Worm (Caenorhabditis elegans): ENCODE results near the gene Y38C1AA.7.

Gene Y38C1AA.7

DNA sequence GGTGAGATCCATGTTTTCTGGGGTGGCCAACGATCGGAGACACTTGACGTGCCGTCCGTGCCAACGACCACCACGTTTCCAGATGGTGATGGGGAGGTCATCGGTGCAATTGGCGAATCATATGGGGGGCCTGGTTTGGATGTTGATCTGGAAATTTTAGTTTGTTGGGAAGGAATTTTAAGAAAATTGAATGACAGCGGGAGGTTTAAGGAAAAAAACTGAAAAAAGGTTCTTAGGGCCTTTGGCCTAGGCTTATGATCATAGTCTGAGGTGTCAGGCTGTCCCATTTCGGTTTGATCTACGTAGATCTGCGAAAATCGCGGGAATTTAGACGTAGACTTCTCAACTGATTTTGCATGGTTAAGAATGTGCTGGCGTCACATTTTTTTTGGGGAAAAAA, 10.9 kb upstream of the Y38C1AA.7 start, which contains the start of gene col-99:
TSS of gene col-99 (minus strand) at position 101 of the 400 bp plus-strand sequence.
- no peak for TF ChIP-seq elt-1 (tag; optimal IDR thresholded peaks at IDR 0.05)
- no peak for TF ChIP-seq skn-1 (tag; optimal IDR thresholded peaks at IDR 0.05)
- TF ChIP-seq nhr-21 (tag; optimal IDR thresholded peaks at IDR 0.05) = no peak
- no peak for TF ChIP-seq nhr-11 (tag; optimal IDR thresholded peaks at IDR 0.05)
- TF ChIP-seq ztf-1 (GFP tag; conservative IDR thresholded peaks at IDR 0.05) = no peak
- no peak for TF ChIP-seq unc-62 (GFP tag; optimal IDR thresholded peaks at IDR 0.05)
- TF ChIP-seq lin-11 (tag; optimal IDR thresholded peaks at IDR 0.05) = no peak
- no peak for TF ChIP-seq elt-3 (tag; optimal IDR thresholded peaks at IDR 0.05)
- no peak for TF ChIP-seq ceh-82 (tag; optimal IDR thresholded peaks at IDR 0.05)
- TF ChIP-seq nhr-25 (tag; optimal IDR thresholded peaks at IDR 0.05) = no peak
- TF ChIP-seq mdl-1 (tag; optimal IDR thresholded peaks at IDR 0.05) = no peak
- no peak for TF ChIP-seq nhr-6 (tag; optimal IDR thresholded peaks at IDR 0.05)
- no peak for TF ChIP-seq crh-2 (tag; optimal IDR thresholded peaks at IDR 0.05)
- no peak for TF ChIP-seq sem-4 (tag; optimal IDR thresholded peaks at IDR 0.05)
- no peak for TF ChIP-seq lin-39 (tag; optimal IDR thresholded peaks at IDR 0.05)
- no peak for TF ChIP-seq mab-5 (tag; optimal IDR thresholded peaks at IDR 0.05)
- no peak for TF ChIP-seq alr-1 (tag; optimal IDR thresholded peaks at IDR 0.05)
- TF ChIP-seq egl-27 (tag; optimal IDR thresholded peaks at IDR 0.05) = no peak
- no peak for TF ChIP-seq nhr-23 (tag; optimal IDR thresholded peaks at IDR 0.05)
- TF ChIP-seq aly-2 (tag; optimal IDR thresholded peaks at IDR 0.05) = no peak

DNA sequence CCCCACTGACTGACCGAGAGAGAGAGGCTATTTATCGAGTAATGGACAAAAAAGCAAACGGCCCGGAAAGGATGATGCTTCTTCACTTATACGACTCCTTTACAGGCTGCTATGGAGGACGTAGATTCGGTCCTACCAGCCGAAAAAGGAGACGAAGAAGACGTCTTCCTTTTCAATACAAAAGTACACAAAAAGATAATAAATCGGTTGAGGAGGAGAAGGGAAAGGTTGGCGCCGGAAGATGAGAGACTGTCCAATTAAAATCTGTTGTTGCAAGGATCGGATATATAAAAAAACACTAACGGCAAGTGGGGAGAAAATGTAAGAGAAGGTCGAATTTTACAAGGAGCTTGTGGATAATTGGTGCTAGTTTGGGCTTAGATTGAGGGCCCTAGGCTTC, 10.0 kb upstream of the Y38C1AA.7 start:
- TF ChIP-seq nhr-23 (tag; optimal IDR thresholded peaks at IDR 0.05) = no peak

DNA sequence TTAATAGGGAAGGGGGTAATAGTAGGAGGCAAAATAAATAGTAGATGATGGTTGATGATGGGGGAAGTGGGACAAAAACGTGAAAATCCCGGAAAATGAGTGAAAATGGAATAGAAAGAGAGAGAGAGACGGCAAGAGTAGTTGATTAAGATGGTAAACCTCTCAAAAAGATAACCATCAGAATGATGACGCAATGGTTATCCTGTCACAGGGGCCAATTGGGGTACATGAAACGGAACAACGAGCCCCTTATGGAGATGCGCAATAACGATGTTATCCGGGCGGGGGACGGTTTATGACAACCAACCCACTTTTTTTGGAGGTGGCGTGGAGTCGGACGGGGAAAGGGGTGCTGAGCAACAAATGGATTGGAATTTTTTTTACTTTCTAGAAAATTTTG, 9.0 kb upstream of the Y38C1AA.7 start:
- TF ChIP-seq nhr-21 (tag; optimal IDR thresholded peaks at IDR 0.05) (no peak), egl-27 (tag; optimal IDR thresholded peaks at IDR 0.05) (no peak), mab-5 (tag; optimal IDR thresholded peaks at IDR 0.05) (no peak), snpc-4 (tag; optimal IDR thresholded peaks at IDR 0.05) (no peak), nhr-25 (tag; optimal IDR thresholded peaks at IDR 0.05) (no peak), ztf-11 (tag; optimal IDR thresholded peaks at IDR 0.05) (no peak), nhr-6 (tag; optimal IDR thresholded peaks at IDR 0.05) (no peak), ama-1 (optimal IDR thresholded peaks at IDR 0.05) (no peak), elt-3 (tag; optimal IDR thresholded peaks at IDR 0.05) (no peak), sma-9 (GFP tag; optimal IDR thresholded peaks at IDR 0.05) (no peak), sma-9 (tag; optimal IDR thresholded peaks at IDR 0.05) (no peak), nhr-77 (tag; optimal IDR thresholded peaks at IDR 0.05) (no peak), nhr-129 (tag; optimal IDR thresholded peaks at IDR 0.05) (no peak), lin-39 (tag; optimal IDR thresholded peaks at IDR 0.05) (no peak)

DNA sequence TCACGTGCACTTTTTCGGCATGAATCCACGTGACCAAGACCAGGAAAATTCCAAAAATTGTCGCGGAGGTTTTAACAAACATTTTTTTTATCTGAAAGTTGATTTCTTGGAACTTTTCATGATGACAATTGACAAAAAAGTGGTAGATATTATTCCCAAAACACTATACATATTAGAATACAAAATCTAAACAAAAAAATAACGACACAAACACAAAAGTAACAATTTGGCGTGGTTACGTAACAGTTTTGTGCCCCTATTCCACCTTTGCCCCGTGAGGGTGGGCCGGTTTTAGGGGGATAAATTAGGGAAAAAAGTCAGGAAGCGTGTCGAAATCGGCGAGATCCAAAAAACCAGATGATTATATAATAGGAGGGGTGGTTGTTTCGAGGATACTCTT, 953 bp upstream of the Y38C1AA.7 start, which contains the start of gene gegf-1:
TSS of gene gegf-1 (minus strand) at position 101 of the 400 bp plus-strand sequence.
- TF ChIP-seq sem-4 (tag; optimal IDR thresholded peaks at IDR 0.05) (no peak), R02D3.7 (tag; optimal IDR thresholded peaks at IDR 0.05) (no peak), peb-1 (tag; optimal IDR thresholded peaks at IDR 0.05) (no peak), crh-2 (tag; optimal IDR thresholded peaks at IDR 0.05) (no peak), nhr-77 (tag; optimal IDR thresholded peaks at IDR 0.05) (no peak), nhr-12 (tag; optimal IDR thresholded peaks at IDR 0.05) (no peak), alr-1 (tag; optimal IDR thresholded peaks at IDR 0.05) (no peak)

DNA sequence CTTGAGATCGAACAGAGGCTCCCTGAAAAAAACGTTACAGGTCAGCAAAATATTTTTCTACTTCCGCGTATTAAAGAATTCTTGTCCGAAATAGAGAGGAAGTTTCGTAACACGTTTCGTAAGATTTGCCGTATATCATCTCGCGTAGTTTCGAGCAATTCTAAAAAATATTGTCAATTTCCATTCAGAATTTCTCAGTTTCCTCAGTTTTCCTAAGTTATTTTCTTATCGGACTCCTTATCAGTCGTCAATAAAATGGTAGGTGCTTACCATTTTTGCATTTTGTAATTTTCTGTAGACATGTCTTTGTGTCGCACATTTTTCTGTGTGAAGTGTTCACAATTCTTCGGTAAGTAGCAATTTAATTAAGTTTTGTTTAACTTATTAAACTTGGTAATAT, 1.1 kb downstream of the Y38C1AA.7 start, which contains the start of gene Y38C1AA.19:
TSS of gene Y38C1AA.19 (plus strand) at position 301 of the 400 bp plus-strand sequence.
- TF ChIP-seq F13H6.1 (tag; optimal IDR thresholded peaks at IDR 0.05) (no peak), ztf-1 (GFP tag; conservative IDR thresholded peaks at IDR 0.05) (no peak)

DNA sequence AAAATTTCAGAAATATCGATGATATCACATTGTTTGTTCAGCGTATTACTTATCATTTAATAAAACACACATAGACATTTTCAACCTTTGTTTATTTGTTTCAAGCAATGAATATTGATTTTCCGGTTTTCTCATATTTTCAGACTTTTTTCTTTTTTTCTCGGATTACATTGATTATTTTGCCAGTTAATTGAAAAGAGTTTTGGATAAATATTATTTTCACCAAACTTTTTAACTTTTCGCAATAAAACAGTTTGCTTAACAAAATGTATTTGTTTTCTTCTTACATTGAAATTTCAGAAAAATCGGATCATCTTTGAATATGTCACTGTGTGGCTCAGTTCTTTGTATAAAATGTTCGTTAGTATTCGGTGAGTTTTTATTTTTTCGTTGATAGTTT, 3.8 kb downstream of the Y38C1AA.7 start, which contains the start of gene Y38C1AA.6:
TSS of gene Y38C1AA.6 (plus strand) at position 301 of the 400 bp plus-strand sequence.
- TF ChIP-seq fos-1 (tag; optimal IDR thresholded peaks at IDR 0.05) (peak; percentile 22), F13H6.1 (tag; optimal IDR thresholded peaks at IDR 0.05) (no peak)

DNA sequence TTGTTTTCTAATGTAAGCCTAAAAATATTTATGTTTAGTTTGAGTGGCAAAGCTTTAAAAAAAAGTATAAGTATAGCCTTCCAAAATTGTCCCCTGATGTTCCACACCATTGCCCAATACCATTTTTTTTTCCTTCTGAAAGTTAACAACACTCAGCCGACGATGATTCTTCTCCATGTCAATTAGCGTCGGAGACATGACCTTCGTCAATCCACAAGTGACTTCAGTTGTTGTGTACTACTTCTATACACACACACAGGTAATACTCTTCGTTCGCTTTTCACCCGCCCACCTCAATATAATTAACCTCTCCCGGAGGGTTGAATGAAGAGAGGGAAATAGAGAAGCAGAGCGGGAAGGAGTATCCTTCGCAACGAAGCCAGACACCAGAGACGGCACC, 6.0 kb downstream of the Y38C1AA.7 start, which contains the start of gene cutl-24:
TSS of gene cutl-24 (plus strand) at position 301 of the 400 bp plus-strand sequence.
- TF ChIP-seq nhr-10 (tag; optimal IDR thresholded peaks at IDR 0.05) = no peak
- TF ChIP-seq dmd-4 (tag; optimal IDR thresholded peaks at IDR 0.05) = no peak
- no peak for TF ChIP-seq unc-39 (tag; optimal IDR thresholded peaks at IDR 0.05)
- no peak for TF ChIP-seq R02D3.7 (tag; optimal IDR thresholded peaks at IDR 0.05)
- TF ChIP-seq nhr-6 (tag; optimal IDR thresholded peaks at IDR 0.05) = no peak
- TF ChIP-seq nhr-12 (tag; optimal IDR thresholded peaks at IDR 0.05) = no peak
- no peak for TF ChIP-seq zag-1 (tag; optimal IDR thresholded peaks at IDR 0.05)
- TF ChIP-seq mdl-1 (tag; optimal IDR thresholded peaks at IDR 0.05) = no peak
- TF ChIP-seq nhr-237 (tag; optimal IDR thresholded peaks at IDR 0.05) = no peak

Data from whole organism, L2 larva.